Worm (Caenorhabditis elegans): Measurements from ENCODE around the gene mesp-1.

DNA sequence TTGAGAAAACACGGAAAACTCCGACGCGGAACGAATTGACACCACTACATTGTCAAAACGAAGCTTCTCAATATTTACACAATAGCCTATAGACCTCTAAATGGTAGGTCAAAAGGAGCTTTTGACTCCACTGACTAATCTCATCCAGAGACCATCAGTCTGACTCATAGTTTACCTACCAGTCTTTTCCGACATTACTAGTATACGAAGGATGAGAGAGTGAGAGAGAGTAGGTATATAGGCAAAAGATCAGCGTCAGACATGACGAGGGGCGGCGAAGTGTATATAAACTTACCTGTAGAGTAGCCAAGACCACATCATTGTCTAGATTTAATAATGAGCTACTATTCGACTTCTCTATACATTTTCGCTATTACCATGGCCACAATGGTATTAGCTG lies 11.9 kb upstream of the mesp-1 start, which contains the start of gene srlf-3:
- TF ChIP-seq T22C8.4 (GFP tag; IDR thresholded peaks at IDR 0.05) (no peak), ref-1 (GFP tag; conservative IDR thresholded peaks at IDR 0.05) (no peak), flt-1 (GFP tag; IDR thresholded peaks at IDR 0.05) (no peak)
